Worm (Caenorhabditis elegans) whole organism, young adult: ENCODE measurements around the gene C06A12.19.

Experiments used
- D2030.7 ChIP-seq: fragments of 200-800 bp; sonication (Bioruptor generic); IDR thresholded peaks from 2 replicates; pipeline ENCODE4 v1.3.6; 2022; ENCODE audit warnings: missing genetic modification reagents, missing genetic modification characterization, missing compliant biosample characterization
- F10E7.11 ChIP-seq: sonication (generic microtip); optimal IDR thresholded peaks from 2 replicates; lab custom pipeline; 2017; ENCODE audit warnings: mild to moderate bottlenecking, missing genetic modification characterization, moderate library complexity, missing compliant biosample characterization
- F23B12.7 ChIP-seq: sonication (generic microtip); optimal IDR thresholded peaks from 2 replicates; lab custom pipeline; 2017; ENCODE audit warnings: missing genetic modification characterization, mild to moderate bottlenecking, missing compliant biosample characterization, antibody characterized with exemption, moderate library complexity; ENCODE audit not compliant: insufficient read depth
- F49E8.2 ChIP-seq: sonication (generic microtip); optimal IDR thresholded peaks from 3 replicates; lab custom pipeline; 2017; ENCODE audit warnings: missing genetic modification characterization, mild to moderate bottlenecking, missing compliant biosample characterization, antibody characterized with exemption, moderate library complexity; ENCODE audit not compliant: insufficient read depth
- F52B5.7 ChIP-seq: sonication (generic microtip); optimal IDR thresholded peaks from 2 replicates; lab custom pipeline; 2016; ENCODE audit warnings: mild to moderate bottlenecking, missing genetic modification characterization, missing compliant biosample characterization
- F55B11.4 ChIP-seq: sonication (generic microtip); optimal IDR thresholded peaks from 2 replicates; lab custom pipeline; 2016; ENCODE audit warnings: missing compliant biosample characterization, missing genetic modification characterization, borderline replicate concordance; ENCODE audit not compliant: insufficient read depth
- K12H6.12 ChIP-seq: fragments of 200-800 bp; sonication (Bioruptor generic); optimal IDR thresholded peaks from 2 replicates; lab custom pipeline; 2018; ENCODE audit warnings: mild to moderate bottlenecking, missing genetic modification characterization, missing compliant biosample characterization
- aptf-2 ChIP-seq: fragments of 200-800 bp; sonication (Bioruptor generic); conservative IDR thresholded peaks from 2 replicates; pipeline ENCODE4 v1.3.6; 2022; ENCODE audit warnings: missing genetic modification reagents, missing genetic modification characterization, missing compliant biosample characterization
- aptf-3 ChIP-seq: fragments of 200-800 bp; sonication (Bioruptor generic); IDR thresholded peaks from 2 replicates; pipeline ENCODE4 v1.3.6; 2022; ENCODE audit warnings: missing genetic modification characterization, missing compliant biosample characterization
- atf-7 ChIP-seq: sonication (generic microtip); optimal IDR thresholded peaks from 2 replicates; lab custom pipeline; 2017; ENCODE audit warnings: mild to moderate bottlenecking, missing genetic modification characterization, missing compliant biosample characterization
- attf-3 ChIP-seq: fragments of 200-800 bp; sonication (Bioruptor generic); conservative IDR thresholded peaks from 2 replicates; pipeline ENCODE4 v1.3.6; 2022; ENCODE audit warnings: missing genetic modification reagents, missing genetic modification characterization, missing compliant biosample characterization
- bed-2 ChIP-seq: fragments of 200-800 bp; sonication (Bioruptor generic); IDR thresholded peaks from 2 replicates; pipeline ENCODE4 v1.3.6; 2022; ENCODE audit warnings: missing genetic modification reagents, missing genetic modification characterization, missing compliant biosample characterization
- ceh-100 ChIP-seq: fragments of 200-800 bp; sonication (Bioruptor generic); IDR thresholded peaks from 2 replicates; pipeline ENCODE4 v1.3.6; 2022; ENCODE audit warnings: missing genetic modification reagents, missing genetic modification characterization, missing compliant biosample characterization
- ceh-58 ChIP-seq: fragments of 200-800 bp; sonication (Bioruptor generic); IDR thresholded peaks from 2 replicates; pipeline ENCODE4 v1.3.6; 2022; ENCODE audit warnings: missing genetic modification characterization, missing compliant biosample characterization
- ceh-79 ChIP-seq: sonication (generic microtip); optimal IDR thresholded peaks from 2 replicates; lab custom pipeline; 2017; ENCODE audit warnings: mild to moderate bottlenecking, missing genetic modification characterization, missing compliant biosample characterization
- die-1 ChIP-seq: sonication (generic microtip); optimal IDR thresholded peaks from 2 replicates; lab custom pipeline; 2016; ENCODE audit warnings: missing genotype, mild to moderate bottlenecking, missing genetic modification characterization, missing compliant biosample characterization
- egl-18 ChIP-seq: fragments of 200-800 bp; sonication (Bioruptor generic); IDR thresholded peaks from 2 replicates; pipeline ENCODE4 v1.3.6; 2022; ENCODE audit warnings: missing genetic modification reagents, missing genetic modification characterization, missing compliant biosample characterization
- ets-4 ChIP-seq: fragments of 200-800 bp; sonication (Bioruptor generic); optimal IDR thresholded peaks from 2 replicates; lab custom pipeline; 2018; ENCODE audit warnings: mild to moderate bottlenecking, missing genetic modification characterization, missing compliant biosample characterization
- fkh-3 ChIP-seq: sonication (generic microtip); optimal IDR thresholded peaks from 2 replicates; lab custom pipeline; 2016; ENCODE audit warnings: mild to moderate bottlenecking, missing genetic modification characterization, missing compliant biosample characterization
- gei-17 ChIP-seq: fragments of 200-800 bp; sonication (Bioruptor generic); optimal IDR thresholded peaks from 2 replicates; lab custom pipeline; 2018; ENCODE audit warnings: mild to moderate bottlenecking, missing genetic modification characterization, missing compliant biosample characterization
- him-1 ChIP-seq: sonication (generic microtip); optimal IDR thresholded peaks from 2 replicates; lab custom pipeline; 2016; ENCODE audit warnings: missing genotype, missing genetic modification reagents, missing genetic modification characterization, missing compliant biosample characterization
- hlh-12 ChIP-seq: sonication (generic microtip); optimal IDR thresholded peaks from 2 replicates; lab custom pipeline; 2016; ENCODE audit warnings: missing genetic modification characterization, missing compliant biosample characterization
- hlh-26 ChIP-seq: fragments of 200-800 bp; sonication (Bioruptor generic); conservative IDR thresholded peaks from 2 replicates; pipeline ENCODE4 v1.3.6; 2022; ENCODE audit warnings: missing genetic modification reagents, missing genetic modification characterization, missing compliant biosample characterization
- hmg-20 ChIP-seq: fragments of 200-800 bp; sonication (Bioruptor generic); IDR thresholded peaks from 2 replicates; pipeline ENCODE4 v1.3.6; 2022; ENCODE audit warnings: missing genetic modification reagents, missing genetic modification characterization, missing compliant biosample characterization
- hsf-1 ChIP-seq: fragments of 200-800 bp; sonication (Bioruptor generic); IDR thresholded peaks from 2 replicates; pipeline ENCODE4 v1.3.6; 2022; ENCODE audit warnings: missing genetic modification reagents, missing genetic modification characterization, missing compliant biosample characterization
- lag-1 ChIP-seq: fragments of 200-800 bp; sonication (Bioruptor generic); IDR thresholded peaks from 2 replicates; pipeline ENCODE4 v1.3.6; 2022; ENCODE audit warnings: missing genetic modification reagents, missing genetic modification characterization, missing compliant biosample characterization
- let-607 ChIP-seq, 2 experiments: fragments of 200-800 bp in 1 of 2; sonication (Bioruptor generic) in 1 of 2; sonication (generic microtip) in 1 of 2; optimal IDR thresholded peaks; 2 replicates each; lab custom pipeline; 2016 to 2018; ENCODE audit warnings: mild to moderate bottlenecking in 2 of 2, missing compliant biosample characterization in 2 of 2, missing genetic modification characterization in 2 of 2, moderate library complexity in 2 of 2, missing genotype in 1 of 2
- lin-26 ChIP-seq: fragments of 200-800 bp; sonication (Bioruptor generic); IDR thresholded peaks from 2 replicates; pipeline ENCODE4 v1.3.6; 2022; ENCODE audit warnings: missing genetic modification reagents, missing genetic modification characterization, missing compliant biosample characterization
- lsy-27 ChIP-seq: sonication (generic microtip); optimal IDR thresholded peaks from 2 replicates; lab custom pipeline; 2017; ENCODE audit warnings: missing genetic modification characterization, mild to moderate bottlenecking, missing compliant biosample characterization, antibody characterized with exemption, missing genotype, borderline replicate concordance; ENCODE audit not compliant: insufficient read depth
- madf-6 ChIP-seq: fragments of 200-800 bp; sonication (Bioruptor generic); IDR thresholded peaks from 2 replicates; pipeline ENCODE4 v1.3.6; 2022; ENCODE audit warnings: missing genetic modification reagents, missing genetic modification characterization, missing compliant biosample characterization
- mcd-1 ChIP-seq: fragments of 200-800 bp; sonication (Bioruptor generic); IDR thresholded peaks from 2 replicates; pipeline ENCODE4 v1.3.6; 2022; ENCODE audit warnings: missing genetic modification reagents, missing genetic modification characterization, missing compliant biosample characterization
- mel-28 ChIP-seq: sonication (generic microtip); optimal IDR thresholded peaks from 2 replicates; lab custom pipeline; 2016; ENCODE audit warnings: borderline replicate concordance, mild to moderate bottlenecking, missing genetic modification characterization, missing compliant biosample characterization
- mes-4 ChIP-seq: sonication (generic microtip); optimal IDR thresholded peaks from 2 replicates; lab custom pipeline; 2016; ENCODE audit warnings: missing genotype, missing genetic modification characterization, missing compliant biosample characterization
- nfya-1 ChIP-seq: sonication (generic microtip); optimal IDR thresholded peaks from 2 replicates; lab custom pipeline; 2017; ENCODE audit warnings: antibody characterized with exemption, missing compliant biosample characterization, missing genetic modification characterization, borderline replicate concordance; ENCODE audit not compliant: insufficient read depth
- nhr-27 ChIP-seq: fragments of 200-800 bp; sonication (Bioruptor generic); optimal IDR thresholded peaks from 2 replicates; lab custom pipeline; 2018; ENCODE audit warnings: mild to moderate bottlenecking, missing genetic modification characterization, moderate library complexity, missing compliant biosample characterization
- nhr-80 ChIP-seq: sonication (generic microtip); optimal IDR thresholded peaks from 2 replicates; lab custom pipeline; 2016; ENCODE audit warnings: missing genetic modification characterization, missing compliant biosample characterization
- rec-8 ChIP-seq, 2 experiments: sonication (generic microtip); optimal IDR thresholded peaks; 2 replicates each; lab custom pipeline; 2016; ENCODE audit warnings: mild to moderate bottlenecking in 2 of 2, missing genetic modification characterization in 2 of 2, missing genetic modification reagents in 2 of 2, missing genotype in 2 of 2, missing biosample characterization in 1 of 2, missing compliant biosample characterization in 1 of 2, moderate library complexity in 1 of 2
- rpc-1 ChIP-seq, 2 experiments: fragments of 150-350 bp in 1 of 2; sonication (generic microtip) in 1 of 2; optimal IDR thresholded peaks; 2 replicates each; lab custom pipeline; 2014 to 2018; ENCODE audit warnings: missing biosample characterization in 1 of 2, missing genetic modification characterization in 1 of 2, missing genetic modification reagents in 1 of 2, missing genotype in 1 of 2
- somi-1 ChIP-seq: fragments of 200-800 bp; sonication (Bioruptor generic); optimal IDR thresholded peaks from 2 replicates; lab custom pipeline; 2018; ENCODE audit warnings: mild to moderate bottlenecking, missing genetic modification characterization, missing compliant biosample characterization
- sptf-2 ChIP-seq: fragments of 200-800 bp; sonication (Bioruptor generic); optimal IDR thresholded peaks from 2 replicates; lab custom pipeline; 2018; ENCODE audit warnings: mild to moderate bottlenecking, missing genetic modification characterization, missing compliant biosample characterization
- tbp1 ChIP-seq: fragments of 200-800 bp; sonication (Bioruptor generic); optimal IDR thresholded peaks from 2 replicates; lab custom pipeline; 2018; ENCODE audit warnings: mild to moderate bottlenecking, missing genetic modification characterization, missing compliant biosample characterization
- tbx-9 ChIP-seq: sonication (generic microtip); optimal IDR thresholded peaks from 2 replicates; lab custom pipeline; 2016; ENCODE audit warnings: borderline replicate concordance, missing genetic modification characterization, inconsistent platforms, missing compliant biosample characterization
- unc-62 ChIP-seq: fragments of 150-350 bp; optimal IDR thresholded peaks from 2 replicates; lab custom pipeline; 2014; ENCODE audit warnings: missing biosample characterization, missing genetic modification reagents, missing genetic modification characterization

The C06A12.19 gene

DNA sequence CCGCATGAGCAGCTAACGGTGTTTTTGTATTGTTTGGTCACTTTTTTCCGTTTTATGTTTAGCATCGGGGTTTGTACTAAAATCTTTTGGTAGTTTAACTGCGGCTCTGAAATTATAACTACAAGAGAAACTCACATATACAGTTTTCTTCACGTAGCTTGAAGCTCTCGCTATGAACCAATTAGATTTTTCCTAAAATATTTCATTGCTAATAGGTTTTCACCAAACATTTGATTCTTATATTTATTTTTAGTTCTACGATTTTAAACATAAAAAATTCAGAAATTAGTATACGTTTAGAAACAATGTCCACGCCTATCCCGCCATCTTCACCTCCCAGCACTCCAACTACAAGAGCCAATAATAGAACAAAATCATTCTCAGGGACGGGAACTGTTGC lies 12.5 kb downstream of the C06A12.19 start, which contains the start of gene C06A12.3:
C06A12.3 (plus strand) TSS at position 301 of the 400 bp plus-strand sequence.
- TF ChIP-seq gei-17 (GFP tag; lab: Kevin White, UChicago), result no peak
- no peak for TF ChIP-seq aptf-2 (GFP tag; lab: Robert Waterston, UW)
- no peak for TF ChIP-seq hlh-12 (tag; lab: Kevin White, UChicago)
- no peak for TF ChIP-seq rec-8 (tag; optimal IDR thresholded peaks at IDR 0.05; lab: Kevin White, UChicago)
- no peak for TF ChIP-seq tbp1
- TF ChIP-seq F10E7.11 (tag; lab: Kevin White, UChicago), result no peak
- no peak for TF ChIP-seq hsf-1 (GFP tag; lab: Robert Waterston, UW)
- no peak for TF ChIP-seq attf-3 (GFP tag; lab: Robert Waterston, UW)
- no peak for TF ChIP-seq rpc-1 (optimal IDR thresholded peaks at IDR 0.05; lab: Kevin White, UChicago)
- no peak for TF ChIP-seq rpc-1 (tag; optimal IDR thresholded peaks at IDR 0.05; lab: Kevin White, UChicago)

DNA sequence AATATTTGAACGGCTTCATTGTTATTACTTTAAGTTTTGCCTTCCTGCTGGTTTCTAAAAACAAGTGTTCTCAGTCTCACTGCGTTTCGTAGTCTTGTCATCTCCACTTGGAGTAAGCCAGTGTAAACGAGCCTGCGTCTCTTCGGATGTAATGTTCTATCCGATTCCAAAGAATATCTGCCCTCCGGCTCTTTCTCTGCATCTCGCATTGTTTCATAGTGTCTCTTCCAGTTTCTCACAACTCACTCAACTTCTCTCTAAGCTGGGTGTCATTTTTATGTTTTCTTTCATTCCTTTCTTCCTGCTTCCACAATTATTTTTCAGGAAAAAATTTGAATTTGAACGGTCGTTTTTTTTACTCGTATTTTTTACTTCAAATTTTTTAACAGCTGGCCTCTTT lies 12.9 kb downstream of the C06A12.19 start:
- TF ChIP-seq mcd-1 (no peak), ceh-79 (tag; lab: Kevin White, UChicago) (no peak), hmg-20 (GFP tag; lab: Robert Waterston, UW) (no peak), mes-4 (tag; lab: Kevin White, UChicago) (no peak), unc-62 (GFP tag; lab: Kevin White, UChicago) (no peak), lsy-27 (tag; lab: Kevin White, UChicago) (no peak), ceh-100 (GFP tag; lab: Robert Waterston, UW) (no peak), madf-6 (GFP tag; lab: Robert Waterston, UW) (no peak), ceh-58 (no peak), ets-4 (no peak), atf-7 (tag; lab: Kevin White, UChicago) (no peak), nhr-27 (tag; lab: Kevin White, UChicago) (no peak), lin-26 (GFP tag; lab: Robert Waterston, UW) (no peak), F49E8.2 (tag; lab: Kevin White, UChicago) (no peak)

DNA sequence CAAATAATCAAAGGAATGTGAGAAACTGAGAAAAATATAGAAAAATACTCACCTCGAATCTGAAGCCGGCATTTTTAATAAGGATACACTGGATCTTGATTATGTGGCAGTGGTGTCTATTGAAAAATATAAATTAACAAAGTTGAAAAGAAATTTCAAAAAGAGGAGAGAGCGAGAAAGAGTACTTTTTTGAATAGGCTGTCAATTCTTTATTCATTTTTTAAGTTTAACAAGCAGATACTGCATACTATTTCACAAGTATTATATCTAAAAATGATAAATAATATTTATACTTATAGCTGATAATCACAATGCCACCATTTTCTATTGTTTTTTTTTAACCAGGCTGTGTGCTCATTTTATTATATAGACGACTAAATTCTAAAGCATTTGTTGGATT lies 22.2 kb downstream of the C06A12.19 start, which contains the start of gene npr-26:
npr-26 (minus strand) TSS at position 101 of the 400 bp plus-strand sequence.
- TF ChIP-seq F49E8.2 (tag; lab: Kevin White, UChicago) (no peak), him-1 (no peak), atf-7 (tag; lab: Kevin White, UChicago) (no peak), fkh-3 (no peak), mel-28 (no peak), tbp1 (no peak), somi-1 (GFP tag; lab: Kevin White, UChicago) (no peak), tbx-9 (no peak), sptf-2 (GFP tag; lab: Kevin White, UChicago) (no peak), hlh-26 (GFP tag; lab: Robert Waterston, UW) (no peak), D2030.7 (no peak), mcd-1 (no peak), F23B12.7 (tag; lab: Kevin White, UChicago) (no peak)
- TF ChIP-seq, all 124 proteins: peak for 0

DNA sequence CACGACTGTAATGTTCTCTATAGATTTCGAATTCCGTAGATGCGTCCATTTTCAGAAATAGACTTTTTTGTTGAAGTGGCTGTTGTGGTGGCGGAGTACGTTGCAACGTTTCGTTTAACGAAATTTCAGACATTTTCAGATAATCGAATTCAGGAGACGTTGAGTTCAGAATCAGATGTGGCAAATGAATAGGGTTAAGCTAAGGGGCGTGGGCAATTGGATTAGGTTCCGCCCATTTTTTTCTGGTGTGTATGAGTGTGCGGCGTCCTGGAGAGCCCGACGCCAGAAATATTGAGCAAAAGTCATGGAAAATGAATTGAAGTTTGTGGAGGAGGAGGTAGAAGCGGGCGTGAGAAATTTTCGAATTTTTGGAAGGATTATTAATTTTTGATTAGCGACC lies 26.6 kb downstream of the C06A12.19 start:
- TF ChIP-seq lag-1 (GFP tag; lab: Robert Waterston, UW), result no peak
- no peak for TF ChIP-seq bed-2
- no peak for TF ChIP-seq sptf-2 (GFP tag; lab: Kevin White, UChicago)
- no peak for TF ChIP-seq let-607 (tag; optimal IDR thresholded peaks at IDR 0.05; lab: Kevin White, UChicago)
- no peak for TF ChIP-seq die-1
- no peak for TF ChIP-seq K12H6.12
- TF ChIP-seq F55B11.4 (tag; lab: Kevin White, UChicago), result no peak
- TF ChIP-seq attf-3 (GFP tag; lab: Robert Waterston, UW), result no peak
- TF ChIP-seq nfya-1 (tag; lab: Kevin White, UChicago), result no peak
- TF ChIP-seq nhr-80, result no peak
- TF ChIP-seq rec-8 (tag; optimal IDR thresholded peaks at IDR 0.05; lab: Kevin White, UChicago), result no peak
- no peak for TF ChIP-seq F52B5.7 (tag; lab: Kevin White, UChicago)
- TF ChIP-seq egl-18 (GFP tag; lab: Robert Waterston, UW), result no peak
- TF ChIP-seq hlh-26 (GFP tag; lab: Robert Waterston, UW), result no peak
- no peak for TF ChIP-seq him-1
- no peak for TF ChIP-seq aptf-3 (GFP tag; lab: Robert Waterston, UW)
